Worm (Caenorhabditis elegans): ENCODE results near the gene cdk-11.2.

Gene cdk-11.2

ce11 chrX:10429203-10429602 lies 9.6 kb upstream of the cdk-11.2 start:
- TF ChIP-seq nhr-129 (tag; optimal IDR thresholded peaks at IDR 0.05) (peak; percentile 1), sma-9 (GFP tag; optimal IDR thresholded peaks at IDR 0.05) (no peak), sma-9 (tag; optimal IDR thresholded peaks at IDR 0.05) (no peak), R02D3.7 (tag; optimal IDR thresholded peaks at IDR 0.05) (no peak), Y55F3AM.14 (GFP tag; optimal IDR thresholded peaks at IDR 0.05) (no peak), alr-1 (tag; optimal IDR thresholded peaks at IDR 0.05) (no peak), zag-1 (tag; optimal IDR thresholded peaks at IDR 0.05) (no peak), nhr-237 (tag; optimal IDR thresholded peaks at IDR 0.05) (no peak), ztf-11 (tag; optimal IDR thresholded peaks at IDR 0.05) (no peak), mbf-1 (tag; optimal IDR thresholded peaks at IDR 0.05) (no peak), elt-3 (tag; optimal IDR thresholded peaks at IDR 0.05) (no peak), C34F6.9 (tag; optimal IDR thresholded peaks at IDR 0.05) (no peak), nhr-25 (tag; optimal IDR thresholded peaks at IDR 0.05) (peak; percentile 20), fos-1 (tag; optimal IDR thresholded peaks at IDR 0.05) (peak; percentile 21)

- TF ChIP-seq Y55F3AM.14 (GFP tag; optimal IDR thresholded peaks at IDR 0.05) (no peak), mdl-1 (tag; optimal IDR thresholded peaks at IDR 0.05) (no peak), unc-62 (GFP tag; optimal IDR thresholded peaks at IDR 0.05) (no peak), nhr-23 (tag; optimal IDR thresholded peaks at IDR 0.05) (no peak), nhr-11 (tag; optimal IDR thresholded peaks at IDR 0.05) (no peak), blmp-1 (tag; optimal IDR thresholded peaks at IDR 0.05; ENCODE audit: insufficient read depth) (no peak), elt-3 (tag; optimal IDR thresholded peaks at IDR 0.05) (no peak), snpc-4 (tag; optimal IDR thresholded peaks at IDR 0.05) (no peak), elt-1 (tag; optimal IDR thresholded peaks at IDR 0.05) (no peak), skn-1 (tag; optimal IDR thresholded peaks at IDR 0.05) (no peak), alr-1 (tag; optimal IDR thresholded peaks at IDR 0.05) (no peak), aly-2 (tag; optimal IDR thresholded peaks at IDR 0.05) (no peak), nhr-10 (tag; optimal IDR thresholded peaks at IDR 0.05) (no peak), peb-1 (tag; optimal IDR thresholded peaks at IDR 0.05) (no peak), fos-1 (tag; optimal IDR thresholded peaks at IDR 0.05) (no peak), crh-2 (tag; optimal IDR thresholded peaks at IDR 0.05) (no peak), nhr-25 (tag; optimal IDR thresholded peaks at IDR 0.05) (no peak), R02D3.7 (tag; optimal IDR thresholded peaks at IDR 0.05) (no peak), unc-39 (tag; optimal IDR thresholded peaks at IDR 0.05) (no peak)
Observed at ce11 chrX:10428557-10428956, 9.0 kb upstream of the cdk-11.2 start, which contains the start of gene mig-15. Gene mig-15, minus strand, starts transcription at chrX:10428657.

- peak; percentile 9 for TF ChIP-seq unc-55 (GFP tag; optimal IDR thresholded peaks at IDR 0.05)
- TF ChIP-seq nhr-12 (tag; optimal IDR thresholded peaks at IDR 0.05) = no peak
Observed at ce11 chrX:10428109-10428508, 8.5 kb upstream of the cdk-11.2 start.

ce11 chrX:10424744-10425143 lies 5.2 kb upstream of the cdk-11.2 start:
- TF ChIP-seq ZK546.5 (tag; optimal IDR thresholded peaks at IDR 0.05) = no peak
- no peak for TF ChIP-seq peb-1 (tag; optimal IDR thresholded peaks at IDR 0.05)
- TF ChIP-seq nhr-21 (tag; optimal IDR thresholded peaks at IDR 0.05) = no peak
- no peak for TF ChIP-seq ceh-16 (tag; optimal IDR thresholded peaks at IDR 0.05)
- no peak for TF ChIP-seq lin-39 (tag; optimal IDR thresholded peaks at IDR 0.05)
- no peak for TF ChIP-seq nhr-23 (tag; optimal IDR thresholded peaks at IDR 0.05)
- no peak for TF ChIP-seq dmd-4 (tag; optimal IDR thresholded peaks at IDR 0.05)
- TF ChIP-seq elt-3 (tag; optimal IDR thresholded peaks at IDR 0.05) = no peak
- TF ChIP-seq nhr-25 (tag; optimal IDR thresholded peaks at IDR 0.05) = no peak
- no peak for TF ChIP-seq R02D3.7 (tag; optimal IDR thresholded peaks at IDR 0.05)

ce11 chrX:10422714-10423113 lies 3.1 kb upstream of the cdk-11.2 start:
- TF ChIP-seq mab-5 (tag; optimal IDR thresholded peaks at IDR 0.05) (no peak), unc-39 (tag; optimal IDR thresholded peaks at IDR 0.05) (no peak), ama-1 (optimal IDR thresholded peaks at IDR 0.05) (no peak), peb-1 (tag; optimal IDR thresholded peaks at IDR 0.05) (no peak), R02D3.7 (tag; optimal IDR thresholded peaks at IDR 0.05) (no peak), elt-3 (tag; optimal IDR thresholded peaks at IDR 0.05) (no peak), lsy-2 (tag; optimal IDR thresholded peaks at IDR 0.05) (no peak), nhr-77 (tag; optimal IDR thresholded peaks at IDR 0.05) (no peak), alr-1 (tag; optimal IDR thresholded peaks at IDR 0.05) (no peak), zag-1 (tag; optimal IDR thresholded peaks at IDR 0.05) (no peak), mbf-1 (tag; optimal IDR thresholded peaks at IDR 0.05) (no peak), ZK546.5 (tag; optimal IDR thresholded peaks at IDR 0.05) (no peak), ztf-1 (GFP tag; conservative IDR thresholded peaks at IDR 0.05) (no peak), lin-39 (tag; optimal IDR thresholded peaks at IDR 0.05) (no peak), crh-2 (tag; optimal IDR thresholded peaks at IDR 0.05) (no peak), unc-55 (GFP tag; optimal IDR thresholded peaks at IDR 0.05) (no peak), Y55F3AM.14 (GFP tag; optimal IDR thresholded peaks at IDR 0.05) (no peak), sma-9 (GFP tag; optimal IDR thresholded peaks at IDR 0.05) (no peak), sma-9 (tag; optimal IDR thresholded peaks at IDR 0.05) (no peak), blmp-1 (tag; optimal IDR thresholded peaks at IDR 0.05; ENCODE audit: insufficient read depth) (no peak), ceh-16 (tag; optimal IDR thresholded peaks at IDR 0.05) (no peak)

All from whole organism, L2 larva.